Worm (Caenorhabditis elegans): ENCODE data around the gene spot-1.

Gene spot-1

ce11 chrIII:7305649-7305977 is 28.5 kb upstream of the spot-1 start:
- TF ChIP-seq elt-2 (tag; optimal IDR thresholded peaks at IDR 0.05), result no peak
- TF ChIP-seq pros-1 (tag; optimal IDR thresholded peaks at IDR 0.05), result no peak
- no peak for TF ChIP-seq C38D4.7 (GFP tag; optimal IDR thresholded peaks at IDR 0.05)
- TF ChIP-seq ceh-19 (GFP tag; optimal IDR thresholded peaks at IDR 0.05), result no peak
- TF ChIP-seq C08G9.2 (tag; optimal IDR thresholded peaks at IDR 0.05), result no peak
- no peak for TF ChIP-seq ceh-34 (tag; optimal IDR thresholded peaks at IDR 0.05)
- TF ChIP-seq ama-1 (optimal IDR thresholded peaks at IDR 0.05), result no peak
- TF ChIP-seq syd-9 (tag; optimal IDR thresholded peaks at IDR 0.05), result no peak
- TF ChIP-seq pag-3 (tag; optimal IDR thresholded peaks at IDR 0.05; ENCODE audit: borderline replicate concordance), result no peak
- no peak for TF ChIP-seq ceh-9 (tag; optimal IDR thresholded peaks at IDR 0.05)
- TF ChIP-seq ceh-22 (tag; optimal IDR thresholded peaks at IDR 0.05), result no peak
- TF ChIP-seq zip-5 (tag; optimal IDR thresholded peaks at IDR 0.05), result no peak
- TF ChIP-seq T23F11.4 (GFP tag; optimal IDR thresholded peaks at IDR 0.05), result no peak
- TF ChIP-seq hlh-15 (tag; optimal IDR thresholded peaks at IDR 0.05), result no peak
- TF ChIP-seq ets-4 (tag; optimal IDR thresholded peaks at IDR 0.05), result no peak
- TF ChIP-seq ceh-24 (tag; optimal IDR thresholded peaks at IDR 0.05), result no peak

DNA sequence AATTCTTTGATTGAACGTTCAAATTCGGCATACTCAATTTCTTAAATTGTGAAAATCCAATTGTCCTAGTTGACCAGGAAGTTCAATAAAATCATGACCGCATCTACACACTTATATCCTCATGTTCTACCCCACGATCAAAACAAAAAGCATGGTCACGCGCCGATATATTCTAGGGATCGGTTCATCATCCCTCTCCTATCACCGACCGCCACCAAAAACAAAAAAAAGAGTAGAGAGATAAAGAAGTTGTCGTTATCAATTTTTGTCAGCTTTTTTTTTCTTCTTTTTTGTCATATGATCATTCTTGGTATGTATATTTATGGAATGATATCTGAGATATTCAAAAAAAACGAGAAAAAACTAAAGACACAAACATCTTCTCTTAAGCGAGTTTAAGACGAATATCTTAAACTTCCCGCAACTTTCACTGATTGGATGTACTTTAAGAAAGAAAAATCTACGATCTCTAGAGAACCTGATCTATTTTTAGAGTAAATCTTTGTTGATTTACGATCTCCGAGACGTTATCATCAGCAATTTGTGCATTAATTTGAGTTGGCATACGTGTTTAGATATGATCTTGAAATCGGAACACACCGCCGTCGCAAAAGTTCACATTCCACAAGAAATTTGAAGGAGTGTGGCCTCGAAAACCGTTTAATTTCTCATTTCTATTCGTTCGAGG is 28.0 kb upstream of the spot-1 start:
- TF ChIP-seq npax-4 (tag; optimal IDR thresholded peaks at IDR 0.05) (no peak), tbx-7 (tag; optimal IDR thresholded peaks at IDR 0.05) (no peak), ceh-2 (tag; optimal IDR thresholded peaks at IDR 0.05) (no peak), ceh-45 (GFP tag; IDR thresholded peaks at IDR 0.05) (no peak), lim-6 (tag; optimal IDR thresholded peaks at IDR 0.05) (no peak), nfya-1 (tag; optimal IDR thresholded peaks at IDR 0.05) (no peak), ceh-9 (tag; optimal IDR thresholded peaks at IDR 0.05) (no peak), hlh-15 (tag; optimal IDR thresholded peaks at IDR 0.05) (no peak), pat-9 (tag; optimal IDR thresholded peaks at IDR 0.05) (no peak), F13H6.1 (tag; optimal IDR thresholded peaks at IDR 0.05) (no peak)

DNA sequence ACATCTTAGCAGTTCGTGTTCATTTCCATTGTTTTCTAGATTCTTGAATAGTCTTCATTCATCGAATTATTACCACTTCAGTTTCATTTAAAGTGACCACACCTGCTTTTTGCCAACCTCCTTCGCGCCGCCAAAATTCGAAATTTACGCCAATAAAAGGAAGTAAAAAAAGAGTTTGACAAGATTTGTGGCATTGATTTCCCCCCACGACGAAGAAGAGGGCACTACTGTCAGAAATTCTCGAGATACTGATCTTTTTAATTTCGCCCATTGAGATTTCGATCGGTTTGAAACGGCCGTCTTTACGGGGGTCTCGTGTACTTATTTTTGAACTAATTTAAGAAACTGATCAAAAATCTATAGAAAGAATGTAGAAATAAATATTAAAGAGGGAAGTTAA is 24.6 kb upstream of the spot-1 start:
- TF ChIP-seq syd-9 (tag; optimal IDR thresholded peaks at IDR 0.05), result no peak
- TF ChIP-seq K09A11.1 (tag; optimal IDR thresholded peaks at IDR 0.05; ENCODE audit: insufficient read depth), result no peak
- TF ChIP-seq ceh-6 (GFP tag; optimal IDR thresholded peaks at IDR 0.05), result no peak
- TF ChIP-seq nfya-1 (tag; optimal IDR thresholded peaks at IDR 0.05), result no peak
- TF ChIP-seq lin-11 (tag; optimal IDR thresholded peaks at IDR 0.05), result no peak
- TF ChIP-seq Y22D7AL.16 (tag; optimal IDR thresholded peaks at IDR 0.05), result no peak
- no peak for TF ChIP-seq sox-4 (tag; optimal IDR thresholded peaks at IDR 0.05)
- TF ChIP-seq dmd-4 (tag; optimal IDR thresholded peaks at IDR 0.05; ENCODE audit: borderline replicate concordance), result no peak
- TF ChIP-seq C38D4.7 (GFP tag; optimal IDR thresholded peaks at IDR 0.05), result no peak
- TF ChIP-seq elt-4 (tag; optimal IDR thresholded peaks at IDR 0.05), result no peak
- TF ChIP-seq nhr-11 (tag; optimal IDR thresholded peaks at IDR 0.05), result no peak
- TF ChIP-seq hlh-6 (tag; optimal IDR thresholded peaks at IDR 0.05), result no peak
- TF ChIP-seq pat-9 (tag; optimal IDR thresholded peaks at IDR 0.05), result no peak
- TF ChIP-seq ceh-18 (tag; optimal IDR thresholded peaks at IDR 0.05), result no peak
- TF ChIP-seq mec-3 (tag; optimal IDR thresholded peaks at IDR 0.05; ENCODE audit: borderline replicate concordance), result no peak
- no peak for TF ChIP-seq pha-4 (tag; optimal IDR thresholded peaks at IDR 0.05)
- no peak for TF ChIP-seq hlh-15 (tag; optimal IDR thresholded peaks at IDR 0.05)
- TF ChIP-seq hlh-30 (tag; optimal IDR thresholded peaks at IDR 0.05; ENCODE audit: insufficient read depth), result no peak

DNA sequence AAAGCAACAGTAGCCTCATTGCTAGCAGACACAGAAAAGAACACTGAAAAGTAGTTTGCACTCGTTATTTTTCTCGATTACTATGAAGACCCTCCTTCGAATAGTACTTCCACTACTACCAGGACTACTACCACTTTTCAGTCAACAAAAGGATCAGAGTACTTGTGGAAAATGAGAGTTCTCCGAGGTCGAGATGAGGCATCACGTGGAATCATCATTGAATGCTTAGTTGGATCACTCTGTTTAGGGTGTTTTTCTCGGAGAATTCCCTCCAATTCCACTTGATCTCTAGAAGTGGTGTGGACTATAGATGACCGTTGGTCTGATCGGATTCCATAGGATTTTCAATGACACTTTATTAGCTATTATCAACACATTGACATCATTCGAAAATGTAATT is 23.7 kb upstream of the spot-1 start:
- TF ChIP-seq sox-4 (tag; optimal IDR thresholded peaks at IDR 0.05) (no peak), hlh-6 (tag; optimal IDR thresholded peaks at IDR 0.05) (no peak), ceh-34 (tag; optimal IDR thresholded peaks at IDR 0.05) (no peak)

Measured in whole organism, late embryonic.